Worm (Caenorhabditis elegans): ENCODE measurements around the gene srw-53.

Gene srw-53

DNA sequence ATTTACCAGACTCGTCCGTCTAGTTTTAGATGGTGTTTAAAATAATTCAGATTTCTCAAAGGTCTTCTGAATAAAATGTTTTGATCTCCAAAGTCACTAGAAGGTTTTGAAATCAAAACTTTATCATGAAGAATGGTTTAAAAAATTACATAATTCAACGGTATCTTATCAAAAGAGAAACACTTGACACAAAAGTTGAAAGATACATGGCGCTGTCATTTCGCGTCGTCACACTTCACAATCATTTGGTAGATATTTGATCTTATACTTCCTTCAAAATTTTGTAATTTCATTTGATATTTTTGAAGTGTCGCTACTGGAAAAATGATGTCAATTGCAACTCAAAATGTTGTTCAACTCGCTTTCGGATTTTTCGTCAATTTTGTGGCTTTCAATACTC, 13.9 kb downstream of the srw-53 start, which contains the start of gene F36G9.3:
F36G9.3 (plus strand) TSS at position 301 of the 400 bp plus-strand sequence.
- no peak for TF ChIP-seq nhr-90 (tag; optimal IDR thresholded peaks at IDR 0.05; ENCODE audit: poor library complexity)
- TF ChIP-seq zag-1 (tag; optimal IDR thresholded peaks at IDR 0.05) = no peak
- no peak for TF ChIP-seq unc-98 (GFP tag; IDR thresholded peaks at IDR 0.05)

DNA sequence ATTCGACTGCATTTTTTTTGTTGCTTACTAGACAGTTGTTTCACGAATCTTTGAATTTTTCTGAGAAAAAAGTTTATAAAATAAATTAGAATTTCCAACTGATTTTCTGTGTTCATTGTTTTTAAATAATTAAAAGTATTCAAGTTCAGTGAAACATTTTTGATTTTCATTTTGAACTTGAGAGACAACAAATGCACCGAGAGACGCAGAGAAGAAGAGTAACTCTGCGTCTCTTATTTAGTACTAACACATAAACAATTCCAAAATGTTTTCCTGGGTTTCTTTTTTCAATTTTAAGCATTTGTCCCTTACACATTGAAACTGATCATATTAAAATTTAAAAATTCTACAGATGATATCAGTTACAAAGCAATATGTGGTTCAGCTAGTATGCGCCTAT, 16.2 kb downstream of the srw-53 start:
- TF ChIP-seq vab-15 (tag; optimal IDR thresholded peaks at IDR 0.05) (no peak), efl-3 (GFP tag; optimal IDR thresholded peaks at IDR 0.05) (no peak), lin-14 (GFP tag; optimal IDR thresholded peaks at IDR 0.05) (peak; percentile 55), snpc-4 (tag; optimal IDR thresholded peaks at IDR 0.05) (no peak), mab-9 (GFP tag; IDR thresholded peaks at IDR 0.05) (no peak), aha-1 (tag; optimal IDR thresholded peaks at IDR 0.05) (no peak), fos-1 (tag; optimal IDR thresholded peaks at IDR 0.05) (no peak), ceh-63 (GFP tag; optimal IDR thresholded peaks at IDR 0.05) (no peak), nhr-20 (tag; optimal IDR thresholded peaks at IDR 0.05) (peak; percentile 53), F16B12.6 (tag; optimal IDR thresholded peaks at IDR 0.05) (no peak), nhr-47 (tag; optimal IDR thresholded peaks at IDR 0.05) (no peak), pax-3 (tag; optimal IDR thresholded peaks at IDR 0.05) (no peak), hpl-2 (GFP tag; optimal IDR thresholded peaks at IDR 0.05) (no peak), mep-1 (tag; optimal IDR thresholded peaks at IDR 0.05) (peak; percentile 8), irx-1 (tag; optimal IDR thresholded peaks at IDR 0.05) (no peak), nhr-76 (tag; optimal IDR thresholded peaks at IDR 0.05) (no peak), tlp-1 (tag; optimal IDR thresholded peaks at IDR 0.05) (no peak), unc-98 (GFP tag; IDR thresholded peaks at IDR 0.05) (no peak), efl-1 (optimal IDR thresholded peaks at IDR 0.05) (peak; percentile 35 to 41), efl-1 (GFP tag; optimal IDR thresholded peaks at IDR 0.05 in 1 of 2) (peak in 1 of 2 experiments; percentile 82), ets-5 (GFP tag; IDR thresholded peaks at IDR 0.05) (no peak), zag-1 (tag; optimal IDR thresholded peaks at IDR 0.05) (no peak), ama-1 (optimal IDR thresholded peaks at IDR 0.05) (no peak), hlh-4 (tag; optimal IDR thresholded peaks at IDR 0.05) (no peak), nhr-85 (tag) (peak; percentile 87), aly-2 (tag; optimal IDR thresholded peaks at IDR 0.05) (no peak), rnt-1 (tag; optimal IDR thresholded peaks at IDR 0.05) (no peak), jun-1 (tag; optimal IDR thresholded peaks at IDR 0.05) (no peak), lsy-2 (tag; optimal IDR thresholded peaks at IDR 0.05) (peak; percentile 13 to 14), ztf-11 (tag; optimal IDR thresholded peaks at IDR 0.05) (no peak), mdl-1 (tag; optimal IDR thresholded peaks at IDR 0.05) (no peak), ceh-8 (GFP tag; optimal IDR thresholded peaks at IDR 0.05) (no peak), swsn-7 (tag; optimal IDR thresholded peaks at IDR 0.05) (no peak), isw-1 (GFP tag; IDR thresholded peaks at IDR 0.05) (no peak), C16A3.4 (tag; optimal IDR thresholded peaks at IDR 0.05) (no peak), C34B4.2 (tag; optimal IDR thresholded peaks at IDR 0.05) (no peak), unc-62 (GFP tag; optimal IDR thresholded peaks at IDR 0.05) (no peak), dsc-1 (tag; optimal IDR thresholded peaks at IDR 0.05) (no peak), mef-2 (tag; optimal IDR thresholded peaks at IDR 0.05) (no peak)

DNA sequence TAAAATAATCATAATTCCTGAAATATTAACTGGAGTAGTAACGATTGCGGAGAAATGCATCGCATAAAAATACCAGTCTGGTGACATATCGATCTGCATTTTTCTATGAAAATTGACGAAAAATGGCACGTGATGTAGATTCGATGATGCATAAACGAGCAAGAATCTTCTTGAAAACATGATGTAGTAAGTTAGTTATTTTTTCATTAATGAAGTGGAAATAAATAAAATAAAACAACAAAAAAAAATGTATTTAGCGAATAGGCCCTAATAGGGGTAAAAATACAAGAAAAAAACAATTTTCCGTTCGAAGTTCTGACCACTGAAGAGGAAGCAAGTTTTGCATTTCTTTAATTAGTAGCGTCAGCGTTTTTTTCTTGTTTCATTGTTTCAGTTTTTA, 21.9 kb downstream of the srw-53 start, which contains the start of gene sri-2:
sri-2 (minus strand) TSS at position 101 of the 400 bp plus-strand sequence.
- TF ChIP-seq fkh-8 (tag; optimal IDR thresholded peaks at IDR 0.05) = peak; percentile 39
- TF ChIP-seq xbp-1 (tag; optimal IDR thresholded peaks at IDR 0.05) = no peak
- no peak for TF ChIP-seq unc-98 (GFP tag; IDR thresholded peaks at IDR 0.05)
- no peak for TF ChIP-seq aly-2 (tag; optimal IDR thresholded peaks at IDR 0.05)
- no peak for TF ChIP-seq lin-13 (GFP tag; optimal IDR thresholded peaks at IDR 0.05)
- no peak for TF ChIP-seq ceh-8 (GFP tag; optimal IDR thresholded peaks at IDR 0.05)
- TF ChIP-seq nhr-90 (tag; optimal IDR thresholded peaks at IDR 0.05; ENCODE audit: poor library complexity) = no peak

All from whole organism, L1 larva.